Worm (Caenorhabditis elegans) whole organism, L4 larva: ENCODE results near the gene ftr-1.

ENCODE experiments used
- Y5F2A.4 ChIP-seq: fragments of 200-800 bp; sonication (Bioruptor generic); optimal IDR thresholded peaks from 2 replicates; lab custom pipeline; 2018; ENCODE audit warnings: mild to moderate bottlenecking, missing genetic modification characterization, missing compliant biosample characterization
- ces-1 ChIP-seq: fragments of 150-350 bp; sonication (generic microtip); optimal IDR thresholded peaks from 4 replicates; lab custom pipeline; 2014; ENCODE audit warnings: missing biosample characterization, missing genetic modification reagents, missing genetic modification characterization
- fos-1 ChIP-seq: fragments of 150-350 bp; optimal IDR thresholded peaks from 2 replicates; lab custom pipeline; 2014; ENCODE audit warnings: missing biosample characterization, missing genetic modification characterization
- mdl-1 ChIP-seq, 2 experiments: fragments of 150-350 bp in 1 of 2; sonication (generic microtip) in 1 of 2; optimal IDR thresholded peaks; 2 replicates each; lab custom pipeline; 2014 to 2017; ENCODE audit warnings: missing biosample characterization in 2 of 2, missing genetic modification characterization in 2 of 2
- mdt-29 ChIP-seq: fragments of 200-800 bp; sonication (Bioruptor generic); IDR thresholded peaks from 2 replicates; pipeline ENCODE4 v1.3.6; 2022; ENCODE audit warnings: missing genetic modification reagents, missing genetic modification characterization, missing compliant biosample characterization
- pha-4 ChIP-seq, 2 experiments: fragments of 150-350 bp in 1 of 2; fragments of 200-800 bp in 1 of 2; sonication (Bioruptor generic) in 1 of 2; IDR thresholded peaks in 1 of 2; optimal IDR thresholded peaks in 1 of 2; 2 replicates each; pipeline versions ENCODE4 v1.3.6 to Lab custom; 2014 to 2022; ENCODE audit warnings: missing genetic modification characterization in 2 of 2, missing genetic modification reagents in 2 of 2, missing biosample characterization in 1 of 2, missing compliant biosample characterization in 1 of 2
- tag-97 ChIP-seq: fragments of 200-800 bp; sonication (Bioruptor generic); IDR thresholded peaks from 2 replicates; pipeline ENCODE4 v1.3.6; 2022; ENCODE audit warnings: missing genetic modification characterization, missing compliant biosample characterization
- unc-130 ChIP-seq: sonication (generic microtip); optimal IDR thresholded peaks from 2 replicates; lab custom pipeline; 2016; ENCODE audit warnings: missing genetic modification reagents, missing genetic modification characterization, missing compliant biosample characterization
- ztf-11 ChIP-seq: fragments of 150-350 bp; optimal IDR thresholded peaks from 2 replicates; lab custom pipeline; 2014; ENCODE audit warnings: missing biosample characterization, missing genetic modification characterization

- TF ChIP-seq ces-1 (GFP tag; lab: Kevin White, UChicago) (no peak), mdt-29 (GFP tag; lab: Robert Waterston, UW) (no peak), tag-97 (no peak), Y5F2A.4 (GFP tag; lab: Kevin White, UChicago) (no peak), unc-130 (no peak), mdl-1 (tag; optimal IDR thresholded peaks at IDR 0.05; lab: Kevin White, UChicago) (no peak), ztf-11 (tag; lab: Kevin White, UChicago) (no peak), fos-1 (tag; lab: Kevin White, UChicago) (no peak), pha-4 (GFP tag; IDR thresholded peaks at IDR 0.05; lab: Robert Waterston, UW) (no peak), pha-4 (tag; optimal IDR thresholded peaks at IDR 0.05; lab: Kevin White, UChicago) (no peak)
These were observed 4.5 kb upstream of the ftr-1 start, which contains the start of the genes fbxa-115 and Y113G7B.27 for ce11 chrV:20192102-20192880.
